Fruit fly (Drosophila melanogaster) S2 (cell line): ENCODE measurements around the gene CG31735.

Experiments
- CG8478 ChIP-seq: fragments of >200 bp; optimal IDR thresholded peaks from 2 replicates; lab custom pipeline; 2018
- CTCF ChIP-seq, 2 experiments: fragments of >200 bp; optimal IDR thresholded peaks; 2 replicates each; lab custom pipeline; 2018

dm6 chr2L:15909826-15910225, 14.6 kb downstream of the CG31735 start:
- no peak for TF ChIP-seq CG8478 (lab: Kevin White, UChicago)
- no peak for TF ChIP-seq CTCF (optimal IDR thresholded peaks at IDR 0.05; lab: Kevin White, UChicago)
